Fruit fly (Drosophila melanogaster) whole organism, embryonic: ENCODE measurements around the gene CG43814.

Experiments used
- Bdp1 ChIP-seq: fragments of 200-800 bp; sonication (Bioruptor generic); optimal IDR thresholded peaks from 3 replicates; lab custom pipeline; 2016; ENCODE audit warnings: missing biosample characterization, missing genetic modification characterization
- BtbVII ChIP-seq: fragments of 200-800 bp; sonication (Bioruptor generic); optimal IDR thresholded peaks from 3 replicates; lab custom pipeline; 2017; ENCODE audit warnings: missing biosample characterization, mild to moderate bottlenecking, missing genetic modification characterization
- Bteb2 ChIP-seq: fragments of 200-800 bp; sonication (Bioruptor generic); optimal IDR thresholded peaks from 2 replicates; lab custom pipeline; 2016; ENCODE audit warnings: missing biosample characterization, missing genetic modification characterization
- CG10147 ChIP-seq: fragments of 200-800 bp; sonication (Bioruptor generic); optimal IDR thresholded peaks from 2 replicates; lab custom pipeline; 2019; ENCODE audit warnings: missing biosample characterization, mild to moderate bottlenecking, missing genetic modification characterization, moderate library complexity
- CG1024 ChIP-seq: fragments of 200-800 bp; sonication (Bioruptor generic); IDR thresholded peaks from 2 replicates; pipeline ENCODE4 v1.3.6; 2022; ENCODE audit warnings: missing biosample characterization, missing genetic modification characterization
- CG10462 ChIP-seq: fragments of 200-800 bp; sonication (Bioruptor generic); optimal IDR thresholded peaks from 2 replicates; lab custom pipeline; 2016; ENCODE audit warnings: missing biosample characterization, missing genetic modification characterization
- CG11456 ChIP-seq: fragments of 200-800 bp; sonication (Bioruptor generic); IDR thresholded peaks from 3 replicates; pipeline ENCODE4 v1.3.6; 2022; ENCODE audit warnings: missing biosample characterization, missing genetic modification characterization
- CG11560 ChIP-seq: fragments of 200-800 bp; sonication (Bioruptor generic); IDR thresholded peaks from 3 replicates; pipeline ENCODE4 v1.3.6; 2022; ENCODE audit warnings: missing biosample characterization, missing genetic modification characterization
- CG11696 ChIP-seq: fragments of 200-800 bp; sonication (Bioruptor generic); IDR thresholded peaks from 2 replicates; pipeline ENCODE4 v1.3.6; 2022; ENCODE audit warnings: missing biosample characterization, missing genetic modification characterization
- CG12071 ChIP-seq: fragments of 200-800 bp; sonication (Bioruptor generic); optimal IDR thresholded peaks from 3 replicates; lab custom pipeline; 2018; ENCODE audit warnings: missing biosample characterization, mild to moderate bottlenecking, missing genetic modification characterization
- CG12155 ChIP-seq: fragments of 200-800 bp; sonication (Bioruptor generic); optimal IDR thresholded peaks from 3 replicates; lab custom pipeline; 2016; ENCODE audit warnings: missing biosample characterization, missing genetic modification characterization
- CG12299 ChIP-seq: fragments of 200-800 bp; sonication (Bioruptor generic); optimal IDR thresholded peaks from 2 replicates; lab custom pipeline; 2018; ENCODE audit warnings: missing biosample characterization, mild to moderate bottlenecking, missing genetic modification characterization
- CG12769 ChIP-seq: fragments of 200-800 bp; sonication (Bioruptor generic); optimal IDR thresholded peaks from 2 replicates; lab custom pipeline; 2019; ENCODE audit warnings: missing biosample characterization, mild to moderate bottlenecking, missing genetic modification characterization, moderate library complexity
- CG15514 ChIP-seq: fragments of 200-800 bp; sonication (Bioruptor generic); optimal IDR thresholded peaks from 3 replicates; lab custom pipeline; 2017; ENCODE audit warnings: missing biosample characterization, missing genetic modification characterization, mild to moderate bottlenecking, moderate library complexity, missing genetic modification reagents
- CG1647 ChIP-seq: fragments of 200-800 bp; sonication (Bioruptor generic); optimal IDR thresholded peaks from 3 replicates; lab custom pipeline; 2016; ENCODE audit warnings: missing biosample characterization, missing genetic modification characterization
- CG31388 ChIP-seq: fragments of 200-800 bp; sonication (Bioruptor generic); optimal IDR thresholded peaks from 2 replicates; lab custom pipeline; 2016; ENCODE audit warnings: missing biosample characterization, missing genetic modification characterization
- CG33557 ChIP-seq: fragments of 200-800 bp; sonication (Bioruptor generic); optimal IDR thresholded peaks from 2 replicates; lab custom pipeline; 2019; ENCODE audit warnings: missing biosample characterization, mild to moderate bottlenecking, missing genetic modification characterization, moderate library complexity
- CG3838 ChIP-seq: fragments of 200-800 bp; sonication (Bioruptor generic); optimal IDR thresholded peaks from 3 replicates; lab custom pipeline; 2016; ENCODE audit warnings: missing biosample characterization, missing genetic modification characterization
- CG4404 ChIP-seq: fragments of 200-800 bp; sonication (Bioruptor generic); IDR thresholded peaks from 2 replicates; pipeline ENCODE4 v1.3.6; 2022; ENCODE audit warnings: missing biosample characterization, missing genetic modification characterization
- CG8359 ChIP-seq: fragments of 200-800 bp; sonication (Bioruptor generic); optimal IDR thresholded peaks from 2 replicates; lab custom pipeline; 2017; ENCODE audit warnings: missing biosample characterization, mild to moderate bottlenecking, missing genetic modification characterization, borderline replicate concordance
- CG9932 ChIP-seq: fragments of 200-800 bp; sonication (Bioruptor generic); IDR thresholded peaks from 2 replicates; pipeline ENCODE4 v1.3.6; 2022; ENCODE audit warnings: missing biosample characterization, missing genetic modification characterization
- Chrac-16 ChIP-seq: fragments of 200-800 bp; sonication (Bioruptor generic); optimal IDR thresholded peaks from 3 replicates; lab custom pipeline; 2016; ENCODE audit warnings: missing biosample characterization, missing genetic modification characterization
- Dip2 ChIP-seq: fragments of 200-800 bp; sonication (Bioruptor generic); IDR thresholded peaks from 2 replicates; pipeline ENCODE4 v1.3.6; 2022; ENCODE audit warnings: missing biosample characterization, missing genetic modification characterization
- Drgx ChIP-seq: fragments of 200-800 bp; sonication (Bioruptor generic); IDR thresholded peaks from 2 replicates; pipeline ENCODE4 v1.3.6; 2022; ENCODE audit warnings: missing biosample characterization, missing genetic modification characterization
- Eip74EF ChIP-seq, 2 experiments: fragments of 200-800 bp in 1 of 2; fragments of >200 bp in 1 of 2; sonication (Bioruptor generic) in 1 of 2; optimal IDR thresholded peaks; 2 replicates each; lab custom pipeline; 2017 to 2019; ENCODE audit warnings: missing biosample characterization in 2 of 2, missing genetic modification characterization in 2 of 2, mild to moderate bottlenecking in 1 of 2, moderate library complexity in 1 of 2
- Myb ChIP-seq: fragments of 200-800 bp; sonication (Bioruptor generic); optimal IDR thresholded peaks from 2 replicates; lab custom pipeline; 2016; ENCODE audit warnings: missing biosample characterization, missing genetic modification characterization
- NC2β ChIP-seq: fragments of 200-800 bp; sonication (Bioruptor generic); optimal IDR thresholded peaks from 2 replicates; lab custom pipeline; 2016; ENCODE audit warnings: missing biosample characterization, missing genetic modification characterization
- Scr ChIP-seq: fragments of 200-800 bp; sonication (Bioruptor generic); IDR thresholded peaks from 2 replicates; pipeline ENCODE4 v1.3.6; 2022; ENCODE audit warnings: missing biosample characterization, missing genetic modification characterization; ENCODE audit not compliant: partially characterized antibody
- Six4 ChIP-seq: fragments of 200-800 bp; sonication (Bioruptor generic); optimal IDR thresholded peaks from 2 replicates; lab custom pipeline; 2016; ENCODE audit warnings: missing biosample characterization, missing genetic modification characterization
- ac ChIP-seq: fragments of 200-800 bp; sonication (Bioruptor generic); optimal IDR thresholded peaks from 3 replicates; lab custom pipeline; 2017; ENCODE audit warnings: missing biosample characterization, mild to moderate bottlenecking, missing genetic modification characterization
- ase ChIP-seq: fragments of 200-800 bp; sonication (Bioruptor generic); IDR thresholded peaks from 3 replicates; pipeline ENCODE4 v1.3.6; 2022; ENCODE audit warnings: missing biosample characterization, missing genetic modification characterization
- chif ChIP-seq, 2 experiments: fragments of 200-800 bp; sonication (Bioruptor generic); optimal IDR thresholded peaks; 3 replicates each; lab custom pipeline; 2016; ENCODE audit warnings: missing biosample characterization in 2 of 2, missing genetic modification characterization in 2 of 2
- crol ChIP-seq: fragments of 200-800 bp; sonication (Bioruptor generic); IDR thresholded peaks from 2 replicates; pipeline ENCODE4 v1.3.6; 2022; ENCODE audit warnings: missing biosample characterization, missing genetic modification characterization
- dati ChIP-seq: fragments of 200-800 bp; sonication (Bioruptor generic); IDR thresholded peaks from 2 replicates; pipeline ENCODE4 v1.3.6; 2022; ENCODE audit warnings: missing biosample characterization, missing genetic modification characterization
- eyg ChIP-seq: fragments of 200-800 bp; sonication (Bioruptor generic); optimal IDR thresholded peaks from 3 replicates; lab custom pipeline; 2016; ENCODE audit warnings: missing biosample characterization, missing genetic modification characterization
- gcm ChIP-seq: fragments of 200-800 bp; sonication (Bioruptor generic); optimal IDR thresholded peaks from 2 replicates; lab custom pipeline; 2019; ENCODE audit warnings: missing biosample characterization, mild to moderate bottlenecking, missing genetic modification characterization, moderate library complexity
- gcm2 ChIP-seq: fragments of 200-800 bp; sonication (Bioruptor generic); optimal IDR thresholded peaks from 2 replicates; lab custom pipeline; 2016; ENCODE audit warnings: missing biosample characterization, missing genetic modification characterization
- jing ChIP-seq: fragments of 200-800 bp; sonication (Bioruptor generic); optimal IDR thresholded peaks from 2 replicates; lab custom pipeline; 2018; ENCODE audit warnings: missing biosample characterization, mild to moderate bottlenecking, missing genetic modification characterization
- jumu ChIP-seq: fragments of 200-800 bp; sonication (Bioruptor generic); optimal IDR thresholded peaks from 3 replicates; lab custom pipeline; 2016; ENCODE audit warnings: missing biosample characterization, missing genetic modification characterization
- kni ChIP-seq: fragments of 200-800 bp; sonication (Bioruptor generic); optimal IDR thresholded peaks from 3 replicates; lab custom pipeline; 2017; ENCODE audit warnings: mild to moderate bottlenecking, missing biosample characterization, missing genetic modification reagents, missing genetic modification characterization
- lbe ChIP-seq: fragments of 200-800 bp; sonication (Bioruptor generic); optimal IDR thresholded peaks from 2 replicates; lab custom pipeline; 2016; ENCODE audit warnings: missing biosample characterization, mild to moderate bottlenecking, missing genetic modification characterization
- luna ChIP-seq: fragments of 200-800 bp; sonication (Bioruptor generic); optimal IDR thresholded peaks from 2 replicates; lab custom pipeline; 2016; ENCODE audit warnings: missing biosample characterization, missing genetic modification characterization
- pb ChIP-seq: fragments of 200-800 bp; sonication (Bioruptor generic); optimal IDR thresholded peaks from 3 replicates; lab custom pipeline; 2016; ENCODE audit warnings: missing biosample characterization, missing genetic modification characterization
- pzg ChIP-seq: fragments of 200-800 bp; sonication (Bioruptor generic); optimal IDR thresholded peaks from 3 replicates; lab custom pipeline; 2018; ENCODE audit warnings: missing biosample characterization, mild to moderate bottlenecking, missing genetic modification characterization, moderate library complexity
- sim ChIP-seq: fragments of 200-800 bp; sonication (Bioruptor generic); IDR thresholded peaks from 2 replicates; pipeline ENCODE4 v1.3.6; 2022; ENCODE audit warnings: missing biosample characterization, missing genetic modification characterization
- slbo ChIP-seq: fragments of 200-800 bp; sonication (Bioruptor generic); IDR thresholded peaks from 2 replicates; pipeline ENCODE4 v1.3.6; 2022; ENCODE audit warnings: missing biosample characterization, missing genetic modification characterization
- tll ChIP-seq, 2 experiments: fragments of 200-800 bp in 1 of 2; fragments of >200 bp in 1 of 2; sonication (Bioruptor generic) in 1 of 2; optimal IDR thresholded peaks; 2 replicates each; lab custom pipeline; 2017 to 2019; ENCODE audit warnings: missing biosample characterization in 2 of 2, missing genetic modification characterization in 2 of 2, mild to moderate bottlenecking in 1 of 2, moderate library complexity in 1 of 2
- zfh1 ChIP-seq: fragments of 200-800 bp; sonication (Bioruptor generic); IDR thresholded peaks from 3 replicates; pipeline ENCODE4 v1.3.6; 2022; ENCODE audit warnings: missing biosample characterization, missing genetic modification characterization

The CG43814 gene

dm6 chr2L:18830587-18831528 is 25.7 kb upstream of the CG43814 start, which contains the start of the genes CG17597 and ScpX (continued):
- TF ChIP-seq CG1024 (peak; percentile 23), CG15514 (GFP tag; lab: Kevin White, UChicago) (peak; percentile 82), crol (GFP tag; lab: Robert Waterston, UW) (no peak), gcm (GFP tag; lab: Kevin White, UChicago) (peak; percentile 6), dati (GFP tag; lab: Robert Waterston, UW) (no peak), Myb (GFP tag; lab: Kevin White, UChicago) (peak; percentile 27), CG12155 (peak; percentile 65), zfh1 (GFP tag; lab: Robert Waterston, UW) (peak; percentile 55; the same call in 2 of the 3 replicates), Dip2 (GFP tag; lab: Robert Waterston, UW) (no peak), kni (peak; percentile 61), CG10147 (GFP tag; lab: Kevin White, UChicago) (peak; percentile 60), lbe (GFP tag; lab: Kevin White, UChicago) (no peak), jumu (GFP tag; lab: Kevin White, UChicago) (peak; percentile 75), CG11560 (tag; lab: Robert Waterston, UW) (peak; percentile 82), eyg (GFP tag; lab: Kevin White, UChicago) (peak; percentile 38), BtbVII (peak; percentile 38), CG4404 (peak; percentile 35; the same call in 1 of the 2 replicates), Chrac-16 (GFP tag; lab: Kevin White, UChicago) (peak; percentile 60), jing (GFP tag; lab: Kevin White, UChicago) (peak; percentile 31), CG12769 (peak; percentile 57), tll (GFP tag; optimal IDR thresholded peaks at IDR 0.05; lab: Kevin White, UChicago) (peak; percentile 9 to 65), CG3838 (peak; percentile 65), CG33557 (GFP tag; lab: Kevin White, UChicago) (peak; percentile 64), CG9932 (GFP tag; lab: Robert Waterston, UW) (peak; percentile 61), sim (GFP tag; lab: Robert Waterston, UW) (no peak), Bdp1 (peak; percentile 13), Eip74EF (GFP tag; optimal IDR thresholded peaks at IDR 0.05; lab: Kevin White, UChicago) (no peak), pb (GFP tag; lab: Kevin White, UChicago) (no peak), Scr (GFP tag; lab: Robert Waterston, UW) (peak; percentile 76), gcm2 (peak; percentile 45), NC2β (peak; percentile 21), CG11456 (GFP tag; lab: Robert Waterston, UW) (0 out of 3 replicates have a peak, but pooled peaks have one; percentile 59), CG12071 (GFP tag; lab: Kevin White, UChicago) (peak; percentile 43), Bteb2 (GFP tag; lab: Kevin White, UChicago) (peak; percentile 55), luna (GFP tag; lab: Kevin White, UChicago) (no peak), chif (GFP tag; optimal IDR thresholded peaks at IDR 0.05; lab: Kevin White, UChicago) (peak; percentile 22 to 75), ac (GFP tag; lab: Kevin White, UChicago) (no peak), Drgx (GFP tag; lab: Robert Waterston, UW) (no peak), CG12299 (tag; lab: Kevin White, UChicago) (peak; percentile 16), CG1647 (GFP tag; lab: Kevin White, UChicago) (peak; percentile 51), CG11696 (GFP tag; lab: Robert Waterston, UW) (no peak), ase (GFP tag; lab: Robert Waterston, UW) (0 out of 3 replicates have a peak, but pooled peaks have one; percentile 43), CG10462 (GFP tag; lab: Kevin White, UChicago) (peak; percentile 23), CG8359 (GFP tag; lab: Kevin White, UChicago) (no peak), pzg (GFP tag; lab: Kevin White, UChicago) (peak; percentile 74), CG31388 (GFP tag; lab: Kevin White, UChicago) (peak; percentile 19), slbo (GFP tag; lab: Robert Waterston, UW) (peak; percentile 67), Six4 (peak; percentile 43)
